Worm (Caenorhabditis elegans): ENCODE measurements around the gene cyp-35C1.

DNA sequence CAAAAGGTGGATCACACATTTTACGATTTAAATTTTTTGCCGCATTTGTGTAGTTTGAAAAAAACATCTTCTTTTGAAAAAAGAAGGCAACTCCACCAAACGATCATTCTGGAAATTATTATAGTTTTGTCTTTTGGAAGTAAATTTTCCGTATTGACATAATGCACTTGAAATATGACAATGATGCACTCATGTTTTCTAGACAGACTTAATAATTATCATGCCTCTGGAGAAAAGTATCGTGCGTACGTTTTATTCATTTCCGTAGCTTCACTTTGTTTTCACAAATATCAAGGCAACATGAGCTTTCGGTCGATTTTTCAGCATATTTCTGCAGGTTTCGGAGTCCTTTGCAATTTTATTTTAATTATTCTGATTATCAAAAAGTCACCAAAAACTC is 20.1 kb upstream of the cyp-35C1 start, which contains the start of gene str-250:
- no peak for TF ChIP-seq nhr-25 (tag; optimal IDR thresholded peaks at IDR 0.05; ENCODE audit: borderline replicate concordance, insufficient read depth)
- no peak for TF ChIP-seq unc-62 (GFP tag; optimal IDR thresholded peaks at IDR 0.05 in 1 of 2)
- TF ChIP-seq unc-62 (tag; optimal IDR thresholded peaks at IDR 0.05) = no peak

All from whole organism, L4 larva.